Worm (Caenorhabditis elegans) whole organism, late embryonic: Measurements from ENCODE around the gene snf-12.

ENCODE experiments used
- C38D4.7 ChIP-seq: fragments of 200-800 bp; sonication (Bioruptor generic); optimal IDR thresholded peaks from 2 replicates; lab custom pipeline; 2018; ENCODE audit warnings: mild to moderate bottlenecking, missing genetic modification characterization, moderate library complexity, missing compliant biosample characterization
- ama-1 ChIP-seq: fragments of 150-350 bp; optimal IDR thresholded peaks from 2 replicates; lab custom pipeline; 2014
- ceh-31 ChIP-seq: sonication (generic microtip); optimal IDR thresholded peaks from 2 replicates; lab custom pipeline; 2016; ENCODE audit warnings: missing genetic modification characterization, missing compliant biosample characterization
- che-1 ChIP-seq: sonication (generic microtip); optimal IDR thresholded peaks from 2 replicates; lab custom pipeline; 2016; ENCODE audit warnings: mild to moderate bottlenecking, missing genetic modification characterization, missing compliant biosample characterization
- elt-4 ChIP-seq: sonication (generic microtip); optimal IDR thresholded peaks from 2 replicates; lab custom pipeline; 2016; ENCODE audit warnings: missing genetic modification characterization, missing compliant biosample characterization
- fkh-6 ChIP-seq: sonication (generic microtip); optimal IDR thresholded peaks from 2 replicates; lab custom pipeline; 2016; ENCODE audit warnings: missing genetic modification characterization, missing compliant biosample characterization
- gmeb-2 ChIP-seq: sonication (generic microtip); optimal IDR thresholded peaks from 2 replicates; lab custom pipeline; 2016; ENCODE audit warnings: missing genetic modification characterization, inconsistent platforms, missing compliant biosample characterization
- hlh-15 ChIP-seq: sonication (generic microtip); optimal IDR thresholded peaks from 2 replicates; lab custom pipeline; 2016; ENCODE audit warnings: missing genetic modification characterization, missing compliant biosample characterization
- odd-2 ChIP-seq: sonication (generic microtip); optimal IDR thresholded peaks from 2 replicates; lab custom pipeline; 2017; ENCODE audit warnings: antibody characterized with exemption, mild to moderate bottlenecking, missing genetic modification characterization, missing compliant biosample characterization
- sox-4 ChIP-seq: sonication (generic microtip); optimal IDR thresholded peaks from 2 replicates; lab custom pipeline; 2017; ENCODE audit warnings: mild to moderate bottlenecking, missing genetic modification characterization, inconsistent platforms, missing compliant biosample characterization
- tbx-2 ChIP-seq: sonication (generic microtip); optimal IDR thresholded peaks from 2 replicates; lab custom pipeline; 2016; ENCODE audit warnings: missing genetic modification characterization, missing compliant biosample characterization
- unc-42 ChIP-seq: sonication (generic microtip); optimal IDR thresholded peaks from 2 replicates; lab custom pipeline; 2016; ENCODE audit warnings: missing genotype, missing genetic modification characterization, missing compliant biosample characterization

- TF ChIP-seq C38D4.7: no peak
- TF ChIP-seq ama-1: no peak
- TF ChIP-seq che-1: no peak
- no peak for TF ChIP-seq hlh-15 (tag; lab: Kevin White, UChicago)
- TF ChIP-seq ceh-31 (tag; lab: Kevin White, UChicago): no peak
- no peak for TF ChIP-seq fkh-6 (tag; lab: Kevin White, UChicago)
- TF ChIP-seq odd-2 (tag; lab: Kevin White, UChicago): no peak
- no peak for TF ChIP-seq tbx-2 (tag; lab: Kevin White, UChicago)
- TF ChIP-seq elt-4: no peak
- no peak for TF ChIP-seq unc-42 (tag; lab: Kevin White, UChicago)
- no peak for TF ChIP-seq sox-4 (tag; lab: Kevin White, UChicago)
- no peak for TF ChIP-seq gmeb-2 (tag; lab: Kevin White, UChicago)
Measured at ce11 chrX:8980676-8981075, 48.6 kb upstream of the snf-12 start, which contains the start of gene nmur-1.
